Worm (Caenorhabditis elegans): Measurements from ENCODE around the gene Y57G11C.1147.

Gene Y57G11C.1147

ce11 chrIV:14822267-14822666, 25.0 kb upstream of the Y57G11C.1147 start (continued):
- TF ChIP-seq ceh-100 (GFP tag; IDR thresholded peaks at IDR 0.05) (0 out of 2 replicates have a peak, but pooled peaks have one; percentile 13), chd-7 (tag; optimal IDR thresholded peaks at IDR 0.05) (no peak), F10E7.11 (tag; optimal IDR thresholded peaks at IDR 0.05) (peak; percentile 63), nhr-27 (tag; optimal IDR thresholded peaks at IDR 0.05) (no peak), nfyb-1 (GFP tag; IDR thresholded peaks at IDR 0.05) (no peak), nhr-80 (tag; optimal IDR thresholded peaks at IDR 0.05) (peak; percentile 40), ZK185.1 (tag; optimal IDR thresholded peaks at IDR 0.05; ENCODE audit: poor library complexity, severe bottlenecking) (peak; percentile 41), egrh-3 (GFP tag; IDR thresholded peaks at IDR 0.05) (peak; percentile 8; the same call in 1 of the 2 replicates), T26A5.8 (tag; optimal IDR thresholded peaks at IDR 0.05) (no peak), let-607 (tag; optimal IDR thresholded peaks at IDR 0.05) (peak; percentile 32 to 82), ama-1 (optimal IDR thresholded peaks at IDR 0.05) (peak; percentile 6), ama-1 (GFP tag; optimal IDR thresholded peaks at IDR 0.05) (peak; percentile 13 to 39), F37B4.10 (GFP tag; IDR thresholded peaks at IDR 0.05) (no peak), hrde-1 (tag; optimal IDR thresholded peaks at IDR 0.05; ENCODE audit: borderline replicate concordance) (peak; percentile 23), ceh-91 (GFP tag; IDR thresholded peaks at IDR 0.05) (no peak), unc-62 (GFP tag; optimal IDR thresholded peaks at IDR 0.05) (no peak), nfya-1 (tag; optimal IDR thresholded peaks at IDR 0.05; ENCODE audit: borderline replicate concordance, insufficient read depth) (no peak), sea-2 (GFP tag; IDR thresholded peaks at IDR 0.05) (no peak), him-1 (tag; optimal IDR thresholded peaks at IDR 0.05) (peak; percentile 24), atf-7 (tag; optimal IDR thresholded peaks at IDR 0.05) (no peak), hmg-1.2 (GFP tag; IDR thresholded peaks at IDR 0.05) (peak; percentile 24; the same call in 1 of the 2 replicates), nfya-2 (GFP tag; IDR thresholded peaks at IDR 0.05) (no peak), rpc-1 (optimal IDR thresholded peaks at IDR 0.05) (no peak), rpc-1 (tag; optimal IDR thresholded peaks at IDR 0.05) (no peak), hlh-12 (tag; optimal IDR thresholded peaks at IDR 0.05) (no peak), snpc-1.3 (tag; optimal IDR thresholded peaks at IDR 0.05; ENCODE audit: insufficient read depth) (no peak), Y79H2A.3 (GFP tag; conservative IDR thresholded peaks at IDR 0.05) (no peak), F49E8.2 (tag; optimal IDR thresholded peaks at IDR 0.05; ENCODE audit: insufficient read depth) (no peak), bed-2 (GFP tag; IDR thresholded peaks at IDR 0.05) (no peak), ets-4 (GFP tag; optimal IDR thresholded peaks at IDR 0.05) (no peak), zim-3 (tag; optimal IDR thresholded peaks at IDR 0.05) (no peak), B0019.2 (GFP tag; conservative IDR thresholded peaks at IDR 0.05) (no peak), ztf-25 (GFP tag; IDR thresholded peaks at IDR 0.05) (no peak), bed-1 (GFP tag; IDR thresholded peaks at IDR 0.05) (no peak), snpc-4 (GFP tag; optimal IDR thresholded peaks at IDR 0.05) (peak; percentile 72), snpc-4 (tag; optimal IDR thresholded peaks at IDR 0.05) (peak in 3 of 4 experiments; percentile 3 to 92 (median 52)), F33H1.4 (GFP tag; IDR thresholded peaks at IDR 0.05) (peak; percentile 33; the same call in 1 of the 2 replicates), akir-1 (GFP tag; optimal IDR thresholded peaks at IDR 0.05) (no peak), cebp-1 (GFP tag; IDR thresholded peaks at IDR 0.05) (no peak), cebp-1 (tag; optimal IDR thresholded peaks at IDR 0.05) (no peak), lin-40 (tag; optimal IDR thresholded peaks at IDR 0.05) (peak; percentile 41), lin-35 (GFP tag; optimal IDR thresholded peaks at IDR 0.05) (peak in 1 of 3 experiments; percentile 29), repo-1 (tag; optimal IDR thresholded peaks at IDR 0.05) (no peak), let-526 (GFP tag; IDR thresholded peaks at IDR 0.05) (no peak), attf-3 (GFP tag; conservative IDR thresholded peaks at IDR 0.05) (no peak), die-1 (tag; optimal IDR thresholded peaks at IDR 0.05) (peak; percentile 52), hmg-20 (GFP tag; IDR thresholded peaks at IDR 0.05) (no peak), F55B11.4 (tag; optimal IDR thresholded peaks at IDR 0.05; ENCODE audit: borderline replicate concordance, insufficient read depth) (no peak), tbx-9 (tag; optimal IDR thresholded peaks at IDR 0.05; ENCODE audit: borderline replicate concordance) (no peak)

Measured in whole organism, young adult.